Worm (Caenorhabditis elegans) whole organism, young adult: Measurements from ENCODE around the gene K06A1.2.

Experiments used
- B0035.1 ChIP-seq: sonication (generic microtip); optimal IDR thresholded peaks from 2 replicates; lab custom pipeline; 2016; ENCODE audit warnings: missing genetic modification characterization, mild to moderate bottlenecking, missing compliant biosample characterization, missing genotype, missing genetic modification reagents
- F37B4.10 ChIP-seq: fragments of 200-800 bp; sonication (Bioruptor generic); IDR thresholded peaks from 2 replicates; pipeline ENCODE4 v1.3.6; 2022; ENCODE audit warnings: missing genetic modification characterization, missing compliant biosample characterization
- F39B2.1 ChIP-seq: fragments of 200-800 bp; sonication (Bioruptor generic); IDR thresholded peaks from 2 replicates; pipeline ENCODE4 v1.3.6; 2022; ENCODE audit warnings: missing genetic modification reagents, missing genetic modification characterization, missing compliant biosample characterization
- F49E8.2 ChIP-seq: sonication (generic microtip); optimal IDR thresholded peaks from 3 replicates; lab custom pipeline; 2017; ENCODE audit warnings: missing genetic modification characterization, mild to moderate bottlenecking, missing compliant biosample characterization, antibody characterized with exemption, moderate library complexity; ENCODE audit not compliant: insufficient read depth
- F52B5.7 ChIP-seq: sonication (generic microtip); optimal IDR thresholded peaks from 2 replicates; lab custom pipeline; 2016; ENCODE audit warnings: mild to moderate bottlenecking, missing genetic modification characterization, missing compliant biosample characterization
- F55B11.4 ChIP-seq: sonication (generic microtip); optimal IDR thresholded peaks from 2 replicates; lab custom pipeline; 2016; ENCODE audit warnings: missing compliant biosample characterization, missing genetic modification characterization, borderline replicate concordance; ENCODE audit not compliant: insufficient read depth
- F57C9.4 ChIP-seq: sonication (generic microtip); optimal IDR thresholded peaks from 2 replicates; lab custom pipeline; 2017; ENCODE audit warnings: mild to moderate bottlenecking, missing genetic modification characterization, missing compliant biosample characterization
- Y53G8AR.9 ChIP-seq: fragments of 200-800 bp; sonication (Bioruptor generic); conservative IDR thresholded peaks from 2 replicates; pipeline ENCODE4 v1.3.6; 2022; ENCODE audit warnings: missing genetic modification reagents, missing genetic modification characterization, missing compliant biosample characterization
- ama-1 ChIP-seq, 3 experiments: fragments of 150-350 bp in 1 of 3; sonication (generic microtip) in 2 of 3; optimal IDR thresholded peaks; 2 replicates each; lab custom pipeline; 2014 to 2018; ENCODE audit warnings: missing biosample characterization in 2 of 3, missing genetic modification characterization in 2 of 3, missing genetic modification reagents in 2 of 3
- aptf-2 ChIP-seq: fragments of 200-800 bp; sonication (Bioruptor generic); conservative IDR thresholded peaks from 2 replicates; pipeline ENCODE4 v1.3.6; 2022; ENCODE audit warnings: missing genetic modification reagents, missing genetic modification characterization, missing compliant biosample characterization
- aptf-3 ChIP-seq: fragments of 200-800 bp; sonication (Bioruptor generic); IDR thresholded peaks from 2 replicates; pipeline ENCODE4 v1.3.6; 2022; ENCODE audit warnings: missing genetic modification characterization, missing compliant biosample characterization
- athp-1 ChIP-seq: sonication (generic microtip); optimal IDR thresholded peaks from 2 replicates; lab custom pipeline; 2017; ENCODE audit warnings: mild to moderate bottlenecking, missing genetic modification characterization, missing compliant biosample characterization
- bed-1 ChIP-seq: fragments of 200-800 bp; sonication (Bioruptor generic); IDR thresholded peaks from 2 replicates; pipeline ENCODE4 v1.3.6; 2022; ENCODE audit warnings: missing genetic modification reagents, missing genetic modification characterization, missing compliant biosample characterization
- ceh-100 ChIP-seq: fragments of 200-800 bp; sonication (Bioruptor generic); IDR thresholded peaks from 2 replicates; pipeline ENCODE4 v1.3.6; 2022; ENCODE audit warnings: missing genetic modification reagents, missing genetic modification characterization, missing compliant biosample characterization
- ceh-27 ChIP-seq: fragments of 200-800 bp; sonication (Bioruptor generic); optimal IDR thresholded peaks from 2 replicates; lab custom pipeline; 2018; ENCODE audit warnings: mild to moderate bottlenecking, missing genetic modification characterization, moderate library complexity, missing compliant biosample characterization
- chd-7 ChIP-seq: sonication (generic microtip); optimal IDR thresholded peaks from 2 replicates; lab custom pipeline; 2016; ENCODE audit warnings: mild to moderate bottlenecking, missing genetic modification characterization, moderate library complexity, missing compliant biosample characterization
- dox-1 ChIP-seq: fragments of 200-800 bp; sonication (Bioruptor generic); IDR thresholded peaks from 2 replicates; pipeline ENCODE4 v1.3.6; 2022; ENCODE audit warnings: missing genetic modification reagents, missing genetic modification characterization, missing compliant biosample characterization
- dpl-1 ChIP-seq: fragments of 150-350 bp; optimal IDR thresholded peaks from 2 replicates; lab custom pipeline; 2014; ENCODE audit warnings: missing biosample characterization, missing genetic modification reagents, missing genetic modification characterization
- efl-1 ChIP-seq: fragments of 150-350 bp; optimal IDR thresholded peaks from 2 replicates; lab custom pipeline; 2014; ENCODE audit warnings: missing biosample characterization, missing genetic modification reagents, missing genetic modification characterization
- egl-18 ChIP-seq: fragments of 200-800 bp; sonication (Bioruptor generic); IDR thresholded peaks from 2 replicates; pipeline ENCODE4 v1.3.6; 2022; ENCODE audit warnings: missing genetic modification reagents, missing genetic modification characterization, missing compliant biosample characterization
- hlh-26 ChIP-seq: fragments of 200-800 bp; sonication (Bioruptor generic); conservative IDR thresholded peaks from 2 replicates; pipeline ENCODE4 v1.3.6; 2022; ENCODE audit warnings: missing genetic modification reagents, missing genetic modification characterization, missing compliant biosample characterization
- hmg-20 ChIP-seq: fragments of 200-800 bp; sonication (Bioruptor generic); IDR thresholded peaks from 2 replicates; pipeline ENCODE4 v1.3.6; 2022; ENCODE audit warnings: missing genetic modification reagents, missing genetic modification characterization, missing compliant biosample characterization
- hrde-1 ChIP-seq: sonication (generic microtip); optimal IDR thresholded peaks from 2 replicates; lab custom pipeline; 2016; ENCODE audit warnings: missing genetic modification characterization, mild to moderate bottlenecking, missing compliant biosample characterization, moderate library complexity, missing genotype, missing genetic modification reagents, borderline replicate concordance
- hsf-1 ChIP-seq: fragments of 200-800 bp; sonication (Bioruptor generic); IDR thresholded peaks from 2 replicates; pipeline ENCODE4 v1.3.6; 2022; ENCODE audit warnings: missing genetic modification reagents, missing genetic modification characterization, missing compliant biosample characterization
- lin-35 ChIP-seq, 3 experiments: fragments of 150-350 bp in 2 of 3; sonication (generic microtip) in 1 of 3; optimal IDR thresholded peaks; 2 replicates each; lab custom pipeline; 2014 to 2018; ENCODE audit warnings: missing biosample characterization in 3 of 3, missing genetic modification characterization in 3 of 3, missing genetic modification reagents in 3 of 3
- lin-40 ChIP-seq: sonication (generic microtip); optimal IDR thresholded peaks from 2 replicates; lab custom pipeline; 2016; ENCODE audit warnings: missing genetic modification characterization, mild to moderate bottlenecking, missing compliant biosample characterization, missing genotype, missing genetic modification reagents
- lin-54 ChIP-seq: fragments of 200-800 bp; sonication (Bioruptor generic); optimal IDR thresholded peaks from 2 replicates; lab custom pipeline; 2018; ENCODE audit warnings: mild to moderate bottlenecking, missing genetic modification characterization, missing compliant biosample characterization
- madf-10 ChIP-seq: sonication (generic microtip); optimal IDR thresholded peaks from 2 replicates; lab custom pipeline; 2016; ENCODE audit warnings: mild to moderate bottlenecking, missing genetic modification characterization, missing compliant biosample characterization
- madf-3 ChIP-seq: fragments of 200-800 bp; sonication (Bioruptor generic); IDR thresholded peaks from 2 replicates; pipeline ENCODE4 v1.3.6; 2022; ENCODE audit warnings: missing genetic modification reagents, missing genetic modification characterization, missing compliant biosample characterization
- madf-6 ChIP-seq: fragments of 200-800 bp; sonication (Bioruptor generic); IDR thresholded peaks from 2 replicates; pipeline ENCODE4 v1.3.6; 2022; ENCODE audit warnings: missing genetic modification reagents, missing genetic modification characterization, missing compliant biosample characterization
- mxl-1 ChIP-seq: sonication (generic microtip); optimal IDR thresholded peaks from 2 replicates; lab custom pipeline; 2016; ENCODE audit warnings: missing genetic modification characterization, missing compliant biosample characterization
- nfya-2 ChIP-seq: fragments of 200-800 bp; sonication (Bioruptor generic); IDR thresholded peaks from 2 replicates; pipeline ENCODE4 v1.3.6; 2022; ENCODE audit warnings: missing genetic modification reagents, missing genetic modification characterization, missing compliant biosample characterization
- pbrm-1 ChIP-seq: fragments of 200-800 bp; sonication (Bioruptor generic); IDR thresholded peaks from 2 replicates; pipeline ENCODE4 v1.3.6; 2022; ENCODE audit warnings: missing genetic modification reagents, missing genetic modification characterization, missing compliant biosample characterization
- rcor-1 ChIP-seq: fragments of 200-800 bp; sonication (Bioruptor generic); IDR thresholded peaks from 2 replicates; pipeline ENCODE4 v1.3.6; 2022; ENCODE audit warnings: missing genetic modification reagents, missing genetic modification characterization, missing compliant biosample characterization
- repo-1 ChIP-seq: sonication (generic microtip); optimal IDR thresholded peaks from 2 replicates; lab custom pipeline; 2017; ENCODE audit warnings: mild to moderate bottlenecking, missing genetic modification characterization, missing compliant biosample characterization
- rpc-1 ChIP-seq, 2 experiments: fragments of 150-350 bp in 1 of 2; sonication (generic microtip) in 1 of 2; optimal IDR thresholded peaks; 2 replicates each; lab custom pipeline; 2014 to 2018; ENCODE audit warnings: missing biosample characterization in 1 of 2, missing genetic modification characterization in 1 of 2, missing genetic modification reagents in 1 of 2, missing genotype in 1 of 2
- snpc-1.1 ChIP-seq: sonication (generic microtip); optimal IDR thresholded peaks from 2 replicates; lab custom pipeline; 2017; ENCODE audit warnings: missing genetic modification characterization, mild to moderate bottlenecking, missing compliant biosample characterization, antibody characterized with exemption, moderate library complexity, missing genotype, missing genetic modification reagents; ENCODE audit not compliant: insufficient read depth
- snpc-1.3 ChIP-seq: sonication (generic microtip); optimal IDR thresholded peaks from 2 replicates; lab custom pipeline; 2017; ENCODE audit warnings: missing genetic modification characterization, mild to moderate bottlenecking, missing compliant biosample characterization, antibody characterized with exemption, moderate library complexity, missing genotype, missing genetic modification reagents; ENCODE audit not compliant: insufficient read depth
- somi-1 ChIP-seq: fragments of 200-800 bp; sonication (Bioruptor generic); optimal IDR thresholded peaks from 2 replicates; lab custom pipeline; 2018; ENCODE audit warnings: mild to moderate bottlenecking, missing genetic modification characterization, missing compliant biosample characterization
- sptf-2 ChIP-seq: fragments of 200-800 bp; sonication (Bioruptor generic); optimal IDR thresholded peaks from 2 replicates; lab custom pipeline; 2018; ENCODE audit warnings: mild to moderate bottlenecking, missing genetic modification characterization, missing compliant biosample characterization
- zim-3 ChIP-seq: sonication (generic microtip); optimal IDR thresholded peaks from 2 replicates; lab custom pipeline; 2017; ENCODE audit warnings: mild to moderate bottlenecking, missing genetic modification characterization, moderate library complexity, missing compliant biosample characterization
- ztf-22 ChIP-seq: fragments of 200-800 bp; sonication (Bioruptor generic); optimal IDR thresholded peaks from 2 replicates; lab custom pipeline; 2018; ENCODE audit warnings: mild to moderate bottlenecking, missing genetic modification characterization, moderate library complexity, missing compliant biosample characterization
- ztf-25 ChIP-seq: fragments of 200-800 bp; sonication (Bioruptor generic); IDR thresholded peaks from 2 replicates; pipeline ENCODE4 v1.3.6; 2022; ENCODE audit warnings: missing genetic modification reagents, missing genetic modification characterization, missing compliant biosample characterization
- ztf-3 ChIP-seq: fragments of 200-800 bp; sonication (Bioruptor generic); optimal IDR thresholded peaks from 2 replicates; lab custom pipeline; 2018; ENCODE audit warnings: mild to moderate bottlenecking, missing genetic modification characterization, missing compliant biosample characterization
- ztf-6 ChIP-seq: fragments of 200-800 bp; sonication (Bioruptor generic); IDR thresholded peaks from 2 replicates; pipeline ENCODE4 v1.3.6; 2022; ENCODE audit warnings: missing genetic modification reagents, missing genetic modification characterization, missing compliant biosample characterization

Gene K06A1.2

DNA sequence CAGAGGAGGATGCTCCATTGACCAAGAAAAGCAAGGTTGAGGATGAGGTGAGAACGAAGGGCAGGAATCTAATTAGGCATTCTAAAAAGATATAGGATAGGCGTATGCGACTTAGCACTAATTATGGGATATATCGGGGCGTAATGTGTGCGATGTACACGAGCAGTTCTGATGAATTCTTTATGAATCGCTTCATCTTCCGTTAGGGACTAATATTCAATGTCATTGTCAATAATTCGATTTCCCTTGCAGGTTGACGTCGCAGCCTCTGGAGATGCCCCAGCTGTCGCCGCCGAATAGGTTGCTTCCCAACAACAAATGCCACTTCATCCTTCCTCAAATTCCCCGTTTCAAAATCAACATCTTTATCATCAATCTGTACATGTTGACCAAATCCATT, 49.3 kb downstream of the K06A1.2 start:
- 0 out of 2 replicates have a peak, but pooled peaks have one; percentile 7 for TF ChIP-seq egl-18 (GFP tag; lab: Robert Waterston, UW)
- TF ChIP-seq rcor-1 = no peak

DNA sequence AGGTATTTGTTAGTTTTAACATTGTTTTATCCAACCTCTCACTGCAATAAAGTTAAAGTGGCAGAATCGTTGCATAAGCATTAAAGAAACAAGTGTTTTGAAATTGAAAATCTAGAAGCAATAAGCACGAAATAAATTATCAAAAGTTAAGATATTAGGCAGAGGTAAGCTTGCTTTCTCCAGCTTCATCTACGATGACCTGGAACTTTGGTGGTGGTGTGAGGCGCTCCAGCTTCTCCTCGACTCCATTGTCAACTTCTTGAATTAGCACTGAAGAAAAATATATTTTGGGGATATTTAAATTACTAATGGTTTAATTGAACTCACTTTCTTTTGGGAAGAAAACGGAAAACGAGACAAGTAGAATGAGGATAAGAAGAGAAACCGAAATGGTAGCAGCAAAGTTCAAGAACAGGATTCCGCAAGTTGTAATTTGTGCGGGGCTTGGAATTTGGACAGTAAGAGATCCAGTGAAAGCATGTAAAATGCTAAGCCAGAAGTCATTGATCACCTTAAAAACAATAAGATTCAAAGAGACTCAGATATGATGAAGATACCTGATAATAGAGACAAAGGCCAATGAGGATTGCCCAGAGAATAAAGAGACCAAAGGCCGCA, 50.0 kb downstream of the K06A1.2 start:
- TF ChIP-seq hrde-1 (tag; lab: Kevin White, UChicago) = peak; percentile 28
- TF ChIP-seq hlh-26 (GFP tag; lab: Robert Waterston, UW) = no peak
- TF ChIP-seq nfya-2 (GFP tag; lab: Robert Waterston, UW) = no peak
- TF ChIP-seq F37B4.10 (GFP tag; lab: Robert Waterston, UW) = no peak
- no peak for TF ChIP-seq F39B2.1 (GFP tag; lab: Robert Waterston, UW)
- peak; percentile 1 for TF ChIP-seq lin-54 (GFP tag; lab: Kevin White, UChicago)
- no peak for TF ChIP-seq snpc-1.3 (tag; lab: Kevin White, UChicago)
- TF ChIP-seq madf-6 = peak; percentile 53; the same call in 1 of the 2 replicates
- no peak for TF ChIP-seq dox-1
- no peak for TF ChIP-seq ztf-22 (GFP tag; lab: Kevin White, UChicago)
- no peak for TF ChIP-seq efl-1 (GFP tag; lab: Kevin White, UChicago)
- TF ChIP-seq hsf-1 (GFP tag; lab: Robert Waterston, UW) = peak; percentile 60
- TF ChIP-seq ztf-3 = no peak
- peak; percentile 31 for TF ChIP-seq F49E8.2 (tag; lab: Kevin White, UChicago)
- no peak for TF ChIP-seq Y53G8AR.9 (GFP tag; lab: Robert Waterston, UW)
- TF ChIP-seq lin-40 = no peak
- no peak for TF ChIP-seq madf-10
- 0 out of 2 replicates have a peak, but pooled peaks have one; percentile 28 for TF ChIP-seq pbrm-1 (GFP tag; lab: Robert Waterston, UW)
- TF ChIP-seq bed-1 = no peak
- TF ChIP-seq ceh-27 (GFP tag; lab: Kevin White, UChicago) = no peak
- no peak for TF ChIP-seq lin-35 (GFP tag; optimal IDR thresholded peaks at IDR 0.05; lab: Kevin White, UChicago)
- TF ChIP-seq snpc-1.1 (tag; lab: Kevin White, UChicago) = no peak
- TF ChIP-seq aptf-3 = no peak
- 0 out of 2 replicates have a peak, but pooled peaks have one; percentile 35 for TF ChIP-seq ceh-100 (GFP tag; lab: Robert Waterston, UW)
- no peak for TF ChIP-seq mxl-1 (tag; lab: Kevin White, UChicago)
- no peak for TF ChIP-seq dpl-1 (GFP tag; lab: Kevin White, UChicago)
- TF ChIP-seq zim-3 = no peak
- TF ChIP-seq madf-3 = 0 out of 2 replicates have a peak, but pooled peaks have one; percentile 1
- TF ChIP-seq athp-1 = no peak
- TF ChIP-seq chd-7 = no peak
- TF ChIP-seq F57C9.4 = no peak
- peak; percentile 26 for TF ChIP-seq repo-1 (tag; lab: Kevin White, UChicago)
- no peak for TF ChIP-seq B0035.1 (tag; lab: Kevin White, UChicago)
- no peak for TF ChIP-seq ztf-25 (GFP tag; lab: Robert Waterston, UW)
- TF ChIP-seq F55B11.4 = no peak
- no peak for TF ChIP-seq rpc-1 (optimal IDR thresholded peaks at IDR 0.05; lab: Kevin White, UChicago)
- no peak for TF ChIP-seq rpc-1 (tag; optimal IDR thresholded peaks at IDR 0.05; lab: Kevin White, UChicago)
- no peak for TF ChIP-seq somi-1
- TF ChIP-seq ztf-6 = no peak
- no peak for TF ChIP-seq aptf-2 (GFP tag; lab: Robert Waterston, UW)
- no peak for TF ChIP-seq sptf-2 (GFP tag; lab: Kevin White, UChicago)
- no peak for TF ChIP-seq hmg-20 (GFP tag; lab: Robert Waterston, UW)
- no peak for TF ChIP-seq ama-1 (optimal IDR thresholded peaks at IDR 0.05; lab: Kevin White, UChicago)
- TF ChIP-seq ama-1 (GFP tag; optimal IDR thresholded peaks at IDR 0.05; lab: Kevin White, UChicago) = peak in 1 of 2 experiments; percentile 6
- no peak for TF ChIP-seq F52B5.7 (tag; lab: Kevin White, UChicago)
